Worm (Caenorhabditis elegans) whole organism, early embryonic: ENCODE results near the gene R04B5.11.
A peak's percentile ranks its signal among the peaks of the same experiment; 100 is the strongest.

Experiments
- B0310.2 ChIP-seq: sonication (generic microtip); optimal IDR thresholded peaks from 2 replicates; lab custom pipeline; 2016; ENCODE audit warnings: mild to moderate bottlenecking, missing genetic modification characterization, missing compliant biosample characterization
- F13C5.2 ChIP-seq: sonication (generic microtip); optimal IDR thresholded peaks from 2 replicates; lab custom pipeline; 2017; ENCODE audit warnings: mild to moderate bottlenecking, missing genetic modification characterization, inconsistent platforms, missing compliant biosample characterization
- ama-1 ChIP-seq: fragments of 150-350 bp; optimal IDR thresholded peaks from 2 replicates; lab custom pipeline; 2014
- flt-1 ChIP-seq: fragments of 200-800 bp; sonication (Bioruptor generic); IDR thresholded peaks from 2 replicates; pipeline ENCODE4 v1.3.6; 2022; ENCODE audit warnings: missing genetic modification characterization, missing compliant biosample characterization
- hmg-4 ChIP-seq: fragments of 200-800 bp; sonication (Bioruptor generic); optimal IDR thresholded peaks from 2 replicates; lab custom pipeline; 2018; ENCODE audit warnings: mild to moderate bottlenecking, missing genetic modification characterization, missing compliant biosample characterization
- pes-1 ChIP-seq: fragments of 200-800 bp; sonication (Bioruptor generic); IDR thresholded peaks from 2 replicates; pipeline ENCODE4 v1.3.6; 2022; ENCODE audit warnings: missing genetic modification reagents, missing genetic modification characterization, missing compliant biosample characterization
- tbx-37 ChIP-seq: fragments of 200-800 bp; sonication (Bioruptor generic); conservative IDR thresholded peaks from 2 replicates; pipeline ENCODE4 v1.3.6; 2022; ENCODE audit warnings: missing genetic modification reagents, missing genetic modification characterization, missing compliant biosample characterization
- tra-4 ChIP-seq: sonication (generic microtip); optimal IDR thresholded peaks from 2 replicates; lab custom pipeline; 2017; ENCODE audit warnings: missing genetic modification characterization, missing compliant biosample characterization

Gene R04B5.11

ce11 chrV:10042254-10042653 is 48.8 kb downstream of the R04B5.11 start:
- TF ChIP-seq flt-1 (0 out of 2 replicates have a peak, but pooled peaks have one; percentile 9), tra-4 (tag; lab: Kevin White, UChicago) (no peak), F13C5.2 (peak; percentile 47)

DNA sequence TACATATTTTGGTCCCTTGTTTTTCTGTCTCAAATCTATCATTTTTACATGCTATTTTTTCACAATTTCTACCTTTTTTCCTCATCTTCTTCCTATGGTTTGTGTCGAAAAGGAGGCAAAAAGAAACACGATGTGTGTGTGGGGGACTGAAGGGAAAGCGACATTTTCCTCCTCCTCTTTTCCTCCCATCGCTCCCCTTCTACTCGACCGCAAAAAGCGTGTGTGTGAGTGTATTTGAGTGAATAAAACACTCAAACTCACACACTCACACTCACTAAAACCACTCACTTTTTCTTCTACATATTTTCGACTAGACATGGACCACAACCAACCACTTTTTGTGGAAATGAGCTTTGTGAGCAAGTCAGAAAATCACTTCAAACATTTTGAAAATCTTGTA is 49.6 kb downstream of the R04B5.11 start:
- TF ChIP-seq ama-1 (no peak), pes-1 (GFP tag; lab: Robert Waterston, UW) (no peak), tbx-37 (GFP tag; lab: Robert Waterston, UW) (no peak), B0310.2 (tag; lab: Kevin White, UChicago) (no peak), hmg-4 (no peak), tra-4 (tag; lab: Kevin White, UChicago) (no peak)
